Fruit fly (Drosophila melanogaster): ENCODE results near the gene Abd-B.

The Abd-B gene

dm6 chr3R:16882491-16882933 lies 89.5 kb downstream of the Abd-B start (continued):
- TF ChIP-seq Sry-β (GFP tag; optimal IDR thresholded peaks at IDR 0.05) (no peak), cg (GFP tag; optimal IDR thresholded peaks at IDR 0.05) (peak; percentile 96), yki (optimal IDR thresholded peaks at IDR 0.05) (no peak), CG4707 (GFP tag; optimal IDR thresholded peaks at IDR 0.05) (no peak), lab (GFP tag; optimal IDR thresholded peaks at IDR 0.05) (no peak), CG3847 (GFP tag; IDR thresholded peaks at IDR 0.05) (peak; percentile 24; the same call in 1 of the 2 replicates), CG2875 (GFP tag; optimal IDR thresholded peaks at IDR 0.05) (no peak), CG12659 (GFP tag; optimal IDR thresholded peaks at IDR 0.05) (no peak), hb (GFP tag; IDR thresholded peaks at IDR 0.05; ENCODE audit: partially characterized antibody) (no peak), CG9437 (GFP tag; optimal IDR thresholded peaks at IDR 0.05) (no peak), Hsf (GFP tag; optimal IDR thresholded peaks at IDR 0.05) (no peak), CG7839 (tag; optimal IDR thresholded peaks at IDR 0.05) (no peak), Dip2 (GFP tag; IDR thresholded peaks at IDR 0.05) (no peak), sr (GFP tag; IDR thresholded peaks at IDR 0.05) (peak; percentile 90), crp (GFP tag; optimal IDR thresholded peaks at IDR 0.05) (no peak), CG18011 (GFP tag; optimal IDR thresholded peaks at IDR 0.05) (no peak), CG3995 (GFP tag; optimal IDR thresholded peaks at IDR 0.05) (no peak), tio (GFP tag; optimal IDR thresholded peaks at IDR 0.05) (no peak), Tbp (GFP tag; optimal IDR thresholded peaks at IDR 0.05) (no peak), CG12769 (tag; optimal IDR thresholded peaks at IDR 0.05) (no peak), lov (optimal IDR thresholded peaks at IDR 0.05) (no peak), lov (GFP tag; IDR thresholded peaks at IDR 0.05) (no peak), TFAM (GFP tag; optimal IDR thresholded peaks at IDR 0.05) (no peak), CG3281 (GFP tag; optimal IDR thresholded peaks at IDR 0.05) (no peak), oc (tag; optimal IDR thresholded peaks at IDR 0.05) (peak; percentile 78), fd64A (GFP tag; optimal IDR thresholded peaks at IDR 0.05) (no peak), CG6854 (GFP tag; optimal IDR thresholded peaks at IDR 0.05) (no peak), sc (optimal IDR thresholded peaks at IDR 0.05) (no peak), sc (GFP tag; optimal IDR thresholded peaks at IDR 0.05) (no peak), HmgD (GFP tag; optimal IDR thresholded peaks at IDR 0.05) (peak; percentile 77), CG3163 (GFP tag; optimal IDR thresholded peaks at IDR 0.05) (peak; percentile 56), CG14860 (GFP tag; IDR thresholded peaks at IDR 0.05; ENCODE audit: partially characterized antibody) (no peak), prd (optimal IDR thresholded peaks at IDR 0.05) (no peak), prd (GFP tag; IDR thresholded peaks at IDR 0.05) (peak; percentile 48; the same call in 1 of the 3 replicates), Lpt (GFP tag; optimal IDR thresholded peaks at IDR 0.05) (no peak), Hmr (GFP tag; optimal IDR thresholded peaks at IDR 0.05) (no peak), NC2β (GFP tag; optimal IDR thresholded peaks at IDR 0.05) (peak; percentile 16), CG8924 (tag; optimal IDR thresholded peaks at IDR 0.05) (no peak), sim (GFP tag; IDR thresholded peaks at IDR 0.05) (no peak), CG32532 (GFP tag; IDR thresholded peaks at IDR 0.05) (peak; percentile 58; the same call in 1 of the 2 replicates), CG7745 (tag; optimal IDR thresholded peaks at IDR 0.05) (no peak), CG12744 (GFP tag; optimal IDR thresholded peaks at IDR 0.05) (no peak), HLH3B (GFP tag; IDR thresholded peaks at IDR 0.05) (no peak), ara (GFP tag; IDR thresholded peaks at IDR 0.05) (peak; percentile 19; the same call in 1 of the 2 replicates), CG2116 (GFP tag; optimal IDR thresholded peaks at IDR 0.05) (no peak), ERR (GFP tag; optimal IDR thresholded peaks at IDR 0.05) (no peak), cwo (GFP tag; optimal IDR thresholded peaks at IDR 0.05) (no peak), CG30431 (GFP tag; optimal IDR thresholded peaks at IDR 0.05) (no peak), ci (GFP tag; IDR thresholded peaks at IDR 0.05) (peak; percentile 75), CG10543 (GFP tag; optimal IDR thresholded peaks at IDR 0.05) (no peak), mam (GFP tag; optimal IDR thresholded peaks at IDR 0.05) (no peak), exex (tag; optimal IDR thresholded peaks at IDR 0.05) (no peak)

Data from whole organism, embryonic.